Fruit fly (Drosophila melanogaster): ENCODE results near the gene CG14860.
A peak's percentile ranks its signal among the peaks of the same experiment; 100 is the strongest.

CG14860 gene

dm6 chr3R:14890064-14890709 lies 4.4 kb upstream of the CG14860 start, which contains the start of the genes CycC and UQCR-C1:
Gene CycC (minus strand): TSS chr3R:14890205.
Gene UQCR-C1 (plus strand): TSS chr3R:14890231.
- no peak for TF ChIP-seq Dll (optimal IDR thresholded peaks at IDR 0.05)
- TF ChIP-seq CG8478 (optimal IDR thresholded peaks at IDR 0.05), result no peak
- no peak for TF ChIP-seq usp (GFP tag; optimal IDR thresholded peaks at IDR 0.05)
- no peak for TF ChIP-seq pan (optimal IDR thresholded peaks at IDR 0.05)
- no peak for TF ChIP-seq EcR (GFP tag; optimal IDR thresholded peaks at IDR 0.05)
- TF ChIP-seq psq (optimal IDR thresholded peaks at IDR 0.05), result no peak

- TF ChIP-seq EcR (GFP tag; optimal IDR thresholded peaks at IDR 0.05), result no peak
- TF ChIP-seq Dll (optimal IDR thresholded peaks at IDR 0.05), result no peak
- TF ChIP-seq pan (optimal IDR thresholded peaks at IDR 0.05), result no peak
- TF ChIP-seq psq (optimal IDR thresholded peaks at IDR 0.05), result no peak
- TF ChIP-seq usp (GFP tag; optimal IDR thresholded peaks at IDR 0.05), result no peak
- no peak for TF ChIP-seq CG8478 (optimal IDR thresholded peaks at IDR 0.05)
These were observed 497 bp upstream of the CG14860 start, which contains the start of gene Dph2 for dm6 chr3R:14893791-14894782. Gene Dph2 (minus strand): TSS chr3R:14893954.

DNA sequence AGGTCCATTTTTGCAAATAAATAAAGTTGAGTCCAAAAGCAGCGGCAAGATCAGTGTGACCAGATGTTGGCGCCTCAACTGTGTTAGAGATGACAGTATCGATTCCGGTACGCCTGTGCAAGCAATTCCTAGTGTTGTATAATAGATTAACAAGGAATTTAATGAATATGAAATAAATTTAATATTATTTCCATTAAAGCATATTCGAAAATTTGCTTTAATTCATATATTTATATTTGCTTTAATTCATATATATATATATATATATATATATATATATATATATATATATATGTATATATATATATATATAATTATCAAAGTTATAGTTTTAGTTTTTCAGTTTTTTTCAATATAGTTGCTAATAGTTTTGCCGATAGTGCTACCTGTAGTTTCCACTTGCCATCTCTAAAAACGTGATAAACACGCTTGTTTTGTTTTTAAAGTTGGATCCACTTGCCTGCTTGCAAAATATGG lies 3.7 kb downstream of the CG14860 start, which contains the start of the genes Nup93-2 and CG3817:
Nup93-2 (minus strand) TSS at position 93 of the 477 bp plus-strand sequence.
CG3817 (plus strand) TSS at position 460 of the 477 bp plus-strand sequence.
- no peak for TF ChIP-seq psq (optimal IDR thresholded peaks at IDR 0.05)
- no peak for TF ChIP-seq Dll (optimal IDR thresholded peaks at IDR 0.05)
- no peak for TF ChIP-seq CG8478 (optimal IDR thresholded peaks at IDR 0.05)
- no peak for TF ChIP-seq pan (optimal IDR thresholded peaks at IDR 0.05)
- no peak for TF ChIP-seq usp (GFP tag; optimal IDR thresholded peaks at IDR 0.05)
- no peak for TF ChIP-seq EcR (GFP tag; optimal IDR thresholded peaks at IDR 0.05)

- TF ChIP-seq pan (optimal IDR thresholded peaks at IDR 0.05), result no peak
- TF ChIP-seq CG8478 (optimal IDR thresholded peaks at IDR 0.05), result no peak
- no peak for TF ChIP-seq Dll (optimal IDR thresholded peaks at IDR 0.05)
- TF ChIP-seq psq (optimal IDR thresholded peaks at IDR 0.05), result no peak
- no peak for TF ChIP-seq usp (GFP tag; optimal IDR thresholded peaks at IDR 0.05)
- no peak for TF ChIP-seq EcR (GFP tag; optimal IDR thresholded peaks at IDR 0.05)
These were observed 5.6 kb downstream of the CG14860 start, which contains the start of gene VhaPPA1-2 for dm6 chr3R:14900177-14900576. Gene VhaPPA1-2 (minus strand): TSS chr3R:14900277.

- TF ChIP-seq usp (GFP tag; optimal IDR thresholded peaks at IDR 0.05) (no peak), Dll (optimal IDR thresholded peaks at IDR 0.05) (no peak), psq (optimal IDR thresholded peaks at IDR 0.05) (no peak), EcR (GFP tag; optimal IDR thresholded peaks at IDR 0.05) (no peak), pan (optimal IDR thresholded peaks at IDR 0.05) (no peak), CG8478 (optimal IDR thresholded peaks at IDR 0.05) (no peak)
These were observed 7.1 kb downstream of the CG14860 start, which contains the start of gene RpS5b for dm6 chr3R:14901408-14902352. Gene RpS5b (minus strand): TSS chr3R:14901563.

DNA sequence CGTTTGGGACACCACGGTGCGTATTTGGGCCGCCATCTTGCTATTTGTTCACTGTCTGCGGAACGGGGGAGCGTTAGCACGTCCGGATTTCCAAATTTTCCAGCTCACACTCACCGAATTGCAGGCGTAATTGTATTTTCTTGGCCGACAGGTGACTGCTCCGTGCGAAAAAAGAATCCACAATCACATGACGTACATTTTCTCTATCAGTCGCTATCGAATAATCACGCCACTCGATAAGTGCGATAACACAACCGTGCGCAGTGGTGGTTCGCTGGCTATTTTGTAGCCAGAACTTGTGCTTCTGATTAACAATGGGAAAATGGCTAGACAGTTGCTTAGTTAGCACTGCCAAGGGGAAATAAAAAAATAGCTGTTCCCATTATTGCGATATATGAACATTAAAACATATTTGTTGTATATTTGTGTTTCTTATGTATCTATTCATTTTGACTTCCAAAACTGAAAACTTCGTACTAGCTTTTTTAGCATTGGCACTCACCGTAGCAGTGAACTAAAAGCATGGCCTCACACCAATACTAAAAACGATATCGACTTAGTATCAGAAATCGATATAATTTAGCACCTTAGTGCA lies 9.3 kb downstream of the CG14860 start, which contains the start of gene VhaPPA1-1:
VhaPPA1-1 (minus strand) TSS at position 225 of the 595 bp plus-strand sequence.
- TF ChIP-seq EcR (GFP tag; optimal IDR thresholded peaks at IDR 0.05) (no peak), psq (optimal IDR thresholded peaks at IDR 0.05) (peak; percentile 53), Dll (optimal IDR thresholded peaks at IDR 0.05) (no peak), CG8478 (optimal IDR thresholded peaks at IDR 0.05) (no peak), usp (GFP tag; optimal IDR thresholded peaks at IDR 0.05) (no peak), pan (optimal IDR thresholded peaks at IDR 0.05) (no peak)

DNA sequence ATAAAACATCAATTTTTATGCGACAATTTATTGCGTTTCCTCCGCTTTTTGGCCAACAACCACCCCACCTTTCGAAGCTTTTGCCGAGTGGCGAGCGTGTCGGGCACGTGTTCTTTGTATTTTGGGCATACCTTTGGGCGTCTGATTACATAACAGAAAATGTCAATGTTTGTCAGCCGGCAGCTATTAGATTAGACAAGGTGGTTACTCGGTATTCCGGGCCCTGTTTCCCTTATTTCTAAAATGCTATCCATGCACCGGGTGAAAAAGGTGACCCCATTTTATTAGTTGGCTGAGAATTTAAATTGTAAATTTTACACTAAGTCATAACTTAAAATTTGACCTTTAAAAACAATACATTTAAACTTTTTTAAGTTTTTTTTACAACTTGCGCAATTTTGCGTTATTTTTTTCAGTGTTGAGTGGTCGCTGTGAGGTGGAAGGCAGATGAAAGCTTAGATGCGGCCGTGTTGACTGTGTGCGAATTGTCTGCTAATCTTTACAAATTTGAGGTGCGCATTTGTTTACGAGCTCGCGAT lies 17.9 kb downstream of the CG14860 start:
- TF ChIP-seq EcR (GFP tag; optimal IDR thresholded peaks at IDR 0.05), result no peak

DNA sequence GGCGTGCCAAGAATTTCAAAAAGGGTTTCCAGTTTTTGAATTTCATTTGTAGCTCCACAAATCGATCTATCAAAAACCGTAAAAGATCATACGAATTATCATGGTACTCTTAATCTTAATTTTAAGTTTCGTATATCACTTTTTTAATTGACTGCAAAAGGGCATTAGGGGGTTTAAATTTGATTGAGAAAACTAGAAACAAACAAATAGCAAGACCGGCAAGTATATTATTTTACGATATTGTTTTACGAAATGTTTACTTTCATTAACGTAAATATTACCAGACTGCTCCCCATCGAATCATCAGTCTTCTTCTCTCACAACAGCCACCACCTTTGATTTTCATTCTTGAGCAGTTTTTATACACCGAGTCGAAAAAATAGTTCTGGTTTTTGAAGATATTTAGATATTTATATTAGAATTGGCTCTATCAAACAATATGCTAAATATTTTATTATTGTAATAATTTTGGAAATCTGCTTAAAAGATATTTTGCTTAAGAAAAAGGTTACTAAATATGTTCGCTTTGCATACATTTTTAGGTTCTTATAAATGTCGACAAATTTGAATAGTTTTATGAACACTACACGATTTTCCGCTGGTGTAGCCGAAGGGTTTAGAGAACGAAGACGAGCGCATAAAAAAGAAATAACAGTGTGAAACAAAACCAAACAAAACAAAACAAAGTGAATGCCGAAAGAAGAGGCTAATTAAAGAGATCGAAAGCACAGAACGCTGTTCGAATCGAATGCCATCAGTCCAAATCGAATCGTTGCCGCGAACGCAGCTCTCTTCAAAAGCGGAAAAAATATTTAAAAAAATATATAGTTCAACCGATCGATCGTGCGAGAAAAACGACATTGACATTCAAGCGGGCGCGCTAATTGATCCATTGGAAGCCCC lies 23.6 kb downstream of the CG14860 start, which contains the start of gene Sdr:
Sdr (plus strand) TSS at position 702 of the 903 bp plus-strand sequence.
- TF ChIP-seq usp (GFP tag; optimal IDR thresholded peaks at IDR 0.05) (no peak), EcR (GFP tag; optimal IDR thresholded peaks at IDR 0.05) (no peak), Dll (optimal IDR thresholded peaks at IDR 0.05) (no peak), CG8478 (optimal IDR thresholded peaks at IDR 0.05) (no peak), pan (optimal IDR thresholded peaks at IDR 0.05) (no peak), psq (optimal IDR thresholded peaks at IDR 0.05) (no peak)

Data from whole organism.